Worm (Caenorhabditis elegans) whole organism, young adult: ENCODE results near the gene spig-3.
"Not testable (repeated sequence)": the region's sequence is repeated elsewhere in the genome, so short reads cannot be mapped to it uniquely, and the experiment has no call there.

ENCODE experiments used
- B0035.1 ChIP-seq: sonication (generic microtip); optimal IDR thresholded peaks from 2 replicates; lab custom pipeline; 2016; ENCODE audit warnings: missing genetic modification characterization, mild to moderate bottlenecking, missing compliant biosample characterization, missing genotype, missing genetic modification reagents
- C17E4.6 ChIP-seq: fragments of 200-800 bp; sonication (Bioruptor generic); IDR thresholded peaks from 2 replicates; pipeline ENCODE4 v1.3.6; 2022; ENCODE audit warnings: missing genetic modification reagents, missing genetic modification characterization, missing compliant biosample characterization
- K11D2.4 ChIP-seq: fragments of 200-800 bp; sonication (Bioruptor generic); IDR thresholded peaks from 2 replicates; pipeline ENCODE4 v1.3.6; 2022; ENCODE audit warnings: missing genetic modification reagents, missing genetic modification characterization, missing compliant biosample characterization
- zim-3 ChIP-seq: sonication (generic microtip); optimal IDR thresholded peaks from 2 replicates; lab custom pipeline; 2017; ENCODE audit warnings: mild to moderate bottlenecking, missing genetic modification characterization, moderate library complexity, missing compliant biosample characterization

- TF ChIP-seq C17E4.6 (GFP tag; lab: Robert Waterston, UW); zim-3 (tag; lab: Kevin White, UChicago); K11D2.4 (GFP tag; lab: Robert Waterston, UW); B0035.1 (tag; lab: Kevin White, UChicago): not testable (repeated sequence)
Observed at ce11 chrV:14309632-14310031, 10.2 kb upstream of the spig-3 start, which contains the start of gene F14D7.14.
